Worm (Caenorhabditis elegans): ENCODE measurements around the gene pgm-2.

DNA sequence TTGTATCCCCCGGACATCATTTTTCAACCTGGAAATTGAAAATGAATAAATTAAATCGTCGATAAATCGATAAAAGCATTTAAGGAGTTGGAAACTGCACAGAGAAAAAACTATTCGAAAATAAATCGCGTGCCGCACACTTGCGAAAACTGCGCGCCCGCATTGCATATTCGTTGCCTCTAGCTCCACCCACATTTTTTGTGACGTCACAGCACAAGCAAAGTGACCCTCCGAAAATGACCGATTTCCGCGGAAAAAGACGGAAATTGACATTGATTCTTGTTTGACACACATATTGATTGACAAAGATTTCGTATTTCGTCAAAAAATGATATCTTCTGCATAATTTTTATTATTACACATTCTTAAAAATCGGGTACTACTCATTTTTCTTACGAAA, 30.3 kb upstream of the pgm-2 start, which contains the start of gene cpf-2:
- peak; percentile 18 for TF ChIP-seq dao-5 (tag; optimal IDR thresholded peaks at IDR 0.05)
- peak; percentile 76 for TF ChIP-seq W03F9.2 (tag; optimal IDR thresholded peaks at IDR 0.05)
